Fruit fly (Drosophila melanogaster) Kc167 (cell line): ENCODE measurements around the gene CG18179.

Experiments used
- Myc ChIP-seq: fragments of >200 bp; optimal IDR thresholded peaks from 2 replicates; lab custom pipeline; 2017; ENCODE audit warnings: missing external identifiers
- Sin3A ChIP-seq: fragments of >200 bp; optimal IDR thresholded peaks from 2 replicates; lab custom pipeline; 2018; ENCODE audit warnings: missing external identifiers
- h ChIP-seq: fragments of >200 bp; optimal IDR thresholded peaks from 3 replicates; lab custom pipeline; 2018; ENCODE audit warnings: missing external identifiers
- insv ChIP-seq: fragments of >200 bp; optimal IDR thresholded peaks from 3 replicates; lab custom pipeline; 2018; ENCODE audit warnings: missing external identifiers
- psq ChIP-seq: fragments of >200 bp; optimal IDR thresholded peaks from 2 replicates; lab custom pipeline; 2017; ENCODE audit warnings: missing external identifiers
- ttk ChIP-seq: sonication (Bioruptor generic); optimal IDR thresholded peaks from 2 replicates; lab custom pipeline; 2017; ENCODE audit warnings: missing external identifiers

- no peak for TF ChIP-seq h (lab: Kevin White, UChicago)
- no peak for TF ChIP-seq psq
- no peak for TF ChIP-seq insv (lab: Kevin White, UChicago)
- TF ChIP-seq ttk (lab: Kevin White, UChicago), result no peak
- TF ChIP-seq Myc (lab: Kevin White, UChicago), result no peak
- TF ChIP-seq Sin3A, result no peak
Measured at dm6 chr3L:9597464-9597863, 41.6 kb upstream of the CG18179 start, which contains the start of gene Tmc.
